Worm (Caenorhabditis elegans): ENCODE data around the gene F36G9.3.
A peak's percentile ranks its signal among the peaks of the same experiment; 100 is the strongest.

F36G9.3 gene

DNA sequence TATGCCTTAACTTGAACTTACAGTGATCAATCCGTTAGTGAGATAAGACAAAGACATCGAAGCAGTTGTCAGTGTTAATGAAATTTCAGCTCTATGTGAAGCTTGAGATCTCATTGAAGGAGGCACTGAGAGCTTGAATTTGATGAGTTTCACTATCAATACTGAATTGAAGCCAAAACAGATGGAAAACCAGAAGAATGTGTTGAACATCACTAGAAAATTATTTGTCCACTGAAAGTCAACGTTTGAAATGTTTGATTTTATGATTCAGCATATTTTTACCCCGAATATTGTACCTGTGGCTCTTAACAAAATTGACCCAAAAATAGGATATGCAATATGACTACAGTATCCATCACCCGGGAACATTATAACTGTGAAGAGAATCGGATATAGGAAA is 13.6 kb downstream of the F36G9.3 start:
- TF ChIP-seq ZK546.5 (tag; optimal IDR thresholded peaks at IDR 0.05) (no peak), nhr-10 (tag; optimal IDR thresholded peaks at IDR 0.05) (no peak), F13H6.1 (tag; optimal IDR thresholded peaks at IDR 0.05) (no peak), sma-3 (GFP tag; optimal IDR thresholded peaks at IDR 0.05) (no peak), mdl-1 (tag; optimal IDR thresholded peaks at IDR 0.05) (no peak), blmp-1 (tag; optimal IDR thresholded peaks at IDR 0.05; ENCODE audit: insufficient read depth) (no peak), nhr-11 (tag; optimal IDR thresholded peaks at IDR 0.05) (no peak), nhr-23 (tag; optimal IDR thresholded peaks at IDR 0.05) (no peak), dmd-4 (tag; optimal IDR thresholded peaks at IDR 0.05) (no peak), nhr-237 (tag; optimal IDR thresholded peaks at IDR 0.05) (no peak), nhr-21 (tag; optimal IDR thresholded peaks at IDR 0.05) (no peak), crh-2 (tag; optimal IDR thresholded peaks at IDR 0.05) (no peak), nhr-25 (tag; optimal IDR thresholded peaks at IDR 0.05) (no peak), mab-5 (tag; optimal IDR thresholded peaks at IDR 0.05) (no peak), ztf-1 (GFP tag; conservative IDR thresholded peaks at IDR 0.05) (no peak), lin-39 (tag; optimal IDR thresholded peaks at IDR 0.05) (no peak), mbf-1 (tag; optimal IDR thresholded peaks at IDR 0.05) (no peak), peb-1 (tag; optimal IDR thresholded peaks at IDR 0.05) (no peak), skn-1 (tag; optimal IDR thresholded peaks at IDR 0.05) (no peak), lsy-2 (tag; optimal IDR thresholded peaks at IDR 0.05) (no peak)

DNA sequence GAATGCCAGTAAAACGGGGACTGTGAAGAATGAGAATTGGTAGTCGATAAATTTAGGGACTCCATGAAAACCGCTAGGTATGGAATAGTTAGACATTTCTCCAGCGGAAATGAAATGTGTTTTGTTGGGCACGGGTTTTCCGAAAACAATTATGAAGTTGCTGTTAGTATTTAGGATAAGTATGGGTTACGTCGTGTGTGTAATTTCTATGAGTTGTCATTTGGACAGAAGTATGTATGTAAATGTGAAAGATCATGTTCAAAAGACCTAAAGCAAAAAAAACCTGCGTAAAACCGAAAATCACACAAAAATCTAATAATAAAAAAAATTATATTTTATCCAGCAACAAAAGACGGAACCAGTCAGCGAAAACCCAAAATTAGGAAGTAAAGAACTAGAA is 15.3 kb downstream of the F36G9.3 start, which contains the start of gene sru-23:
sru-23 (minus strand) TSS at position 101 of the 400 bp plus-strand sequence.
- TF ChIP-seq nhr-25 (tag; optimal IDR thresholded peaks at IDR 0.05) = no peak
- no peak for TF ChIP-seq elt-1 (tag; optimal IDR thresholded peaks at IDR 0.05)
- no peak for TF ChIP-seq sma-9 (GFP tag; optimal IDR thresholded peaks at IDR 0.05)
- no peak for TF ChIP-seq sma-9 (tag; optimal IDR thresholded peaks at IDR 0.05)
- TF ChIP-seq C34F6.9 (tag; optimal IDR thresholded peaks at IDR 0.05) = no peak

DNA sequence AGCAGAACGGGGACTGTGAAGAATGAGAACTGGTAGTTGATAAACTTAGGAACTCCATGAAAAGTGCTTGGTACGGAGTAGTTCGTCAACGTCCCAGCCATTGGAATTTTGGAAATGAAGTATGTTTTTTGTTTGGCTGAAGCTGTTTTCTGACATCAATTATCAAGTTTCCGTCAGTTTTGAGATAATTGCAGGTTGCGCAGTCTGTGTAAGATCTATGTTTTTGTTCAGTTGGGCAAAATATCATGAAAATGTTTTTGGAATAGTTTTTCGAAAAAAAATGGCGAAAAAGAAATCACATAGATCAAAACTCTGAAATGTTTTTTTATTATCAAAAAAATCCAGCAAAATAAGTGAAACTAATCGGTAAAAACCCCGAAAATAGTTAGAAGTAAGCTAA is 17.6 kb downstream of the F36G9.3 start, which contains the start of gene sru-22:
sru-22 (minus strand) TSS at position 101 of the 400 bp plus-strand sequence.
- TF ChIP-seq crh-2 (tag; optimal IDR thresholded peaks at IDR 0.05) = no peak
- TF ChIP-seq lsy-2 (tag; optimal IDR thresholded peaks at IDR 0.05) = no peak
- TF ChIP-seq skn-1 (tag; optimal IDR thresholded peaks at IDR 0.05) = no peak
- no peak for TF ChIP-seq snpc-4 (tag; optimal IDR thresholded peaks at IDR 0.05)
- TF ChIP-seq fos-1 (tag; optimal IDR thresholded peaks at IDR 0.05) = no peak
- no peak for TF ChIP-seq nhr-23 (tag; optimal IDR thresholded peaks at IDR 0.05)
- TF ChIP-seq dmd-4 (tag; optimal IDR thresholded peaks at IDR 0.05) = no peak
- TF ChIP-seq egl-27 (tag; optimal IDR thresholded peaks at IDR 0.05) = no peak
- no peak for TF ChIP-seq ceh-82 (tag; optimal IDR thresholded peaks at IDR 0.05)
- TF ChIP-seq unc-62 (GFP tag; optimal IDR thresholded peaks at IDR 0.05) = no peak
- TF ChIP-seq alr-1 (tag; optimal IDR thresholded peaks at IDR 0.05) = no peak

DNA sequence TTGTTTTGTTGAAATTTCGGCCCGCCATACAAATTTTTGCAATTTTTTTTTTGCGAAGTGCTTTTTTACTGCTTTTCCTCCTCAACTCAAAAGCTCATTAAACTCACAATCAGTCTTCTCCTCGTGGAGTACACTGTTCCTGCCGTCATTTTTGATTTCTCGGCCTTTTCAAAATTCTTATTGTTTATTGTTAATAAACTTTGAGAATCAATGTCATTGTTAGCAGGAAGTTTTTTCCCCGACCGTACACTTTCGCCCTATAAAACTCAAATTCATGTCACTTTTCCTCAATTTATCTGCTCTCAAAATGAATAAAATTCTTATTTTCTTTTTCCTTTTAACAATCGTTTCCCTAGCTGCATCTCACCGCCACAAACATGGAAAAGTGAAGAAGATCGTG is 18.6 kb downstream of the F36G9.3 start, which contains the start of gene clec-232:
clec-232 (plus strand) TSS at position 301 of the 400 bp plus-strand sequence.
- TF ChIP-seq fos-1 (tag; optimal IDR thresholded peaks at IDR 0.05) (no peak), Y55F3AM.14 (GFP tag; optimal IDR thresholded peaks at IDR 0.05) (no peak), sma-9 (GFP tag; optimal IDR thresholded peaks at IDR 0.05) (no peak), sma-9 (tag; optimal IDR thresholded peaks at IDR 0.05) (no peak), lin-13 (GFP tag; optimal IDR thresholded peaks at IDR 0.05) (no peak), elt-3 (tag; optimal IDR thresholded peaks at IDR 0.05) (no peak), skn-1 (tag; optimal IDR thresholded peaks at IDR 0.05) (no peak), nhr-12 (tag; optimal IDR thresholded peaks at IDR 0.05) (no peak), ceh-16 (tag; optimal IDR thresholded peaks at IDR 0.05) (no peak)

DNA sequence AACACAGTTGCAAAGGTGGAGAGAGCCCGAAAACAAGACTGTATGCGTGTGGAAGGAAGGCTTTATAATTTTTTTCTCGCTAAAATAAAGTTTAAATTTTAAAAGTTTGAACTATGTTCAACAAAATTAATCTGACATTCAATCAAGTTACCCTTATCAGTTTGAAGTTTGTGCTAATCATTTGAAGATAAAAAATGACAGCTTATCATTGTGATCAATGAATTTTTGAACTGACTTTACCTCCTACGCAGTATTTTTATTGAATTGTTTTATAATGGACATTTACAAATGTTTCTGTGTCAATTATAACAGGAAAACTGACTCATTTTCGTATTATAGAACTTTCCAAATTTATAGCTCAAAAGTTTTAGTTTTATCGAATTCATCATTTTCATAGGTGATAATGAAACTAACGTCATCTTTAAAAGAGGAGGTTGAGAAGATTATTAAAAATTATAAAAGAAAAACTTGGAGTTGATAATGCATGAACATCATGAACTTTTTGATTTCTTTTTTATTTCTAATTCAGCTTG is 21.1 kb downstream of the F36G9.3 start, which contains the start of gene oac-20:
oac-20 (plus strand) TSS at position 483 of the 533 bp plus-strand sequence.
- TF ChIP-seq zag-1 (tag; optimal IDR thresholded peaks at IDR 0.05) (no peak), nhr-10 (tag; optimal IDR thresholded peaks at IDR 0.05) (no peak), aly-2 (tag; optimal IDR thresholded peaks at IDR 0.05) (no peak), fos-1 (tag; optimal IDR thresholded peaks at IDR 0.05) (peak; percentile 76)
